Fruit fly (Drosophila melanogaster): ENCODE measurements around the gene CG12541.

DNA sequence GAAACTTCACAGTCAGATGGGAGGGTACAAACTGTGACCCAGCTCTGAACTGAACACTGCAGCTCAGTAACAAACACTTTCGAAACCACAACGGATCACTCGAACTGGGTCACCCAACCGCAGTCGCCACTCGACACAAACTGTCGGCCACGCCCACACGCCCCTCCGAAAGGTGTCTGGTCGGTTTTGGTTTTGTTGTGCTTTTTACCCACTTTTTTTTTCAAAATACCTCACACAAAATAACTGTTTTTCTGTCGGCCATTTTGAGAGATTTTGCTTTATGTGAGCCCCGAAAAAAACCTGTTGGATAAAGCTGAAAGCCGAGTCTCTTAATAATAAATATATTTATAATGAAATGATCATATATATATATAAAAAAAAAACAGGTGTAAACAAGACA is 74.6 kb downstream of the CG12541 start, which contains the start of gene ogre:
- TF ChIP-seq fd85E (GFP tag; optimal IDR thresholded peaks at IDR 0.05) (no peak), CG11902 (GFP tag; optimal IDR thresholded peaks at IDR 0.05) (no peak), spab (GFP tag; optimal IDR thresholded peaks at IDR 0.05) (no peak), cyc (GFP tag; optimal IDR thresholded peaks at IDR 0.05) (no peak), Hr39 (GFP tag; optimal IDR thresholded peaks at IDR 0.05) (no peak), CG31627 (GFP tag; optimal IDR thresholded peaks at IDR 0.05) (no peak), CG10669 (GFP tag; optimal IDR thresholded peaks at IDR 0.05) (no peak), CG6854 (GFP tag; optimal IDR thresholded peaks at IDR 0.05) (no peak)
